Worm (Caenorhabditis elegans) whole organism, late embryonic: ENCODE results near the gene srsx-29.
A peak's percentile ranks its signal among the peaks of the same experiment; 100 is the strongest.

Experiments used
- C38D4.7 ChIP-seq: fragments of 200-800 bp; sonication (Bioruptor generic); optimal IDR thresholded peaks from 2 replicates; lab custom pipeline; 2018; ENCODE audit warnings: mild to moderate bottlenecking, missing genetic modification characterization, moderate library complexity, missing compliant biosample characterization
- K09A11.1 ChIP-seq: sonication (generic microtip); optimal IDR thresholded peaks from 2 replicates; lab custom pipeline; 2017; ENCODE audit warnings: antibody characterized with exemption, mild to moderate bottlenecking, missing genetic modification characterization, missing compliant biosample characterization; ENCODE audit not compliant: insufficient read depth
- Y22D7AL.16 ChIP-seq: sonication (generic microtip); optimal IDR thresholded peaks from 2 replicates; lab custom pipeline; 2016; ENCODE audit warnings: missing genetic modification characterization, missing compliant biosample characterization
- ceh-18 ChIP-seq: sonication (generic microtip); optimal IDR thresholded peaks from 2 replicates; lab custom pipeline; 2016; ENCODE audit warnings: missing genetic modification characterization, missing compliant biosample characterization
- ceh-22 ChIP-seq: sonication (generic microtip); optimal IDR thresholded peaks from 2 replicates; lab custom pipeline; 2017; ENCODE audit warnings: missing biosample characterization, missing genetic modification characterization
- ceh-24 ChIP-seq: sonication (generic microtip); optimal IDR thresholded peaks from 2 replicates; lab custom pipeline; 2016; ENCODE audit warnings: mild to moderate bottlenecking, missing genetic modification characterization, missing compliant biosample characterization
- ceh-31 ChIP-seq: sonication (generic microtip); optimal IDR thresholded peaks from 2 replicates; lab custom pipeline; 2016; ENCODE audit warnings: missing genetic modification characterization, missing compliant biosample characterization
- ceh-6 ChIP-seq: fragments of 200-800 bp; sonication (Bioruptor generic); optimal IDR thresholded peaks from 2 replicates; lab custom pipeline; 2018; ENCODE audit warnings: mild to moderate bottlenecking, missing genetic modification characterization, missing compliant biosample characterization
- che-1 ChIP-seq: sonication (generic microtip); optimal IDR thresholded peaks from 2 replicates; lab custom pipeline; 2016; ENCODE audit warnings: mild to moderate bottlenecking, missing genetic modification characterization, missing compliant biosample characterization
- elt-2 ChIP-seq: sonication (generic microtip); optimal IDR thresholded peaks from 2 replicates; lab custom pipeline; 2016; ENCODE audit warnings: missing genetic modification reagents, missing genetic modification characterization, missing compliant biosample characterization
- eyg-1 ChIP-seq: sonication (generic microtip); optimal IDR thresholded peaks from 2 replicates; lab custom pipeline; 2016; ENCODE audit warnings: missing genotype, missing genetic modification characterization, missing compliant biosample characterization
- fax-1 ChIP-seq: sonication (generic microtip); optimal IDR thresholded peaks from 2 replicates; lab custom pipeline; 2016; ENCODE audit warnings: missing genotype, missing genetic modification characterization, missing compliant biosample characterization
- fkh-6 ChIP-seq: sonication (generic microtip); optimal IDR thresholded peaks from 2 replicates; lab custom pipeline; 2016; ENCODE audit warnings: missing genetic modification characterization, missing compliant biosample characterization
- gmeb-2 ChIP-seq: sonication (generic microtip); optimal IDR thresholded peaks from 2 replicates; lab custom pipeline; 2016; ENCODE audit warnings: missing genetic modification characterization, inconsistent platforms, missing compliant biosample characterization
- hlh-15 ChIP-seq: sonication (generic microtip); optimal IDR thresholded peaks from 2 replicates; lab custom pipeline; 2016; ENCODE audit warnings: missing genetic modification characterization, missing compliant biosample characterization
- hlh-30 ChIP-seq: sonication (generic microtip); optimal IDR thresholded peaks from 2 replicates; lab custom pipeline; 2017; ENCODE audit warnings: antibody characterized with exemption, missing genetic modification characterization, missing compliant biosample characterization; ENCODE audit not compliant: insufficient read depth
- hlh-8 ChIP-seq: sonication (generic microtip); optimal IDR thresholded peaks from 2 replicates; lab custom pipeline; 2016; ENCODE audit warnings: missing genotype, missing genetic modification characterization, missing compliant biosample characterization
- lim-6 ChIP-seq: sonication (generic microtip); optimal IDR thresholded peaks from 2 replicates; lab custom pipeline; 2016; ENCODE audit warnings: missing genetic modification characterization, missing compliant biosample characterization
- lin-11 ChIP-seq: fragments of 200-800 bp; sonication (Bioruptor generic); optimal IDR thresholded peaks from 2 replicates; lab custom pipeline; 2018; ENCODE audit warnings: mild to moderate bottlenecking, missing genetic modification characterization, missing compliant biosample characterization
- madf-2 ChIP-seq: sonication (generic microtip); optimal IDR thresholded peaks from 2 replicates; lab custom pipeline; 2017; ENCODE audit warnings: missing genetic modification characterization, missing compliant biosample characterization
- nfya-1 ChIP-seq: sonication (generic microtip); optimal IDR thresholded peaks from 2 replicates; lab custom pipeline; 2017; ENCODE audit warnings: missing genetic modification characterization, mild to moderate bottlenecking, missing compliant biosample characterization, antibody characterized with exemption, moderate library complexity
- nhr-11 ChIP-seq: fragments of 150-350 bp; optimal IDR thresholded peaks from 2 replicates; lab custom pipeline; 2014; ENCODE audit warnings: missing biosample characterization, missing genetic modification characterization
- npax-4 ChIP-seq: sonication (generic microtip); optimal IDR thresholded peaks from 2 replicates; lab custom pipeline; 2016; ENCODE audit warnings: missing genetic modification characterization, missing compliant biosample characterization
- odd-2 ChIP-seq: sonication (generic microtip); optimal IDR thresholded peaks from 2 replicates; lab custom pipeline; 2017; ENCODE audit warnings: antibody characterized with exemption, mild to moderate bottlenecking, missing genetic modification characterization, missing compliant biosample characterization
- pha-2 ChIP-seq: sonication (generic microtip); optimal IDR thresholded peaks from 2 replicates; lab custom pipeline; 2017; ENCODE audit warnings: mild to moderate bottlenecking, missing genetic modification characterization, missing compliant biosample characterization
- pha-4 ChIP-seq: fragments of 150-350 bp; optimal IDR thresholded peaks from 2 replicates; lab custom pipeline; 2018; ENCODE audit warnings: missing biosample characterization, missing genetic modification reagents, missing genetic modification characterization
- pqm-1 ChIP-seq: sonication (generic microtip); optimal IDR thresholded peaks from 2 replicates; lab custom pipeline; 2016; ENCODE audit warnings: missing genetic modification characterization, missing compliant biosample characterization
- pros-1 ChIP-seq: fragments of 150-350 bp; optimal IDR thresholded peaks from 2 replicates; lab custom pipeline; 2014; ENCODE audit warnings: missing biosample characterization, missing genetic modification reagents, missing genetic modification characterization
- ref-2 ChIP-seq: sonication (generic microtip); optimal IDR thresholded peaks from 2 replicates; lab custom pipeline; 2016; ENCODE audit warnings: missing genetic modification characterization, missing compliant biosample characterization
- rnt-1 ChIP-seq: sonication (generic microtip); optimal IDR thresholded peaks from 2 replicates; lab custom pipeline; 2016; ENCODE audit warnings: missing genetic modification characterization, missing compliant biosample characterization
- tbx-2 ChIP-seq: sonication (generic microtip); optimal IDR thresholded peaks from 2 replicates; lab custom pipeline; 2016; ENCODE audit warnings: missing genetic modification characterization, missing compliant biosample characterization
- tbx-7 ChIP-seq: sonication (generic microtip); optimal IDR thresholded peaks from 2 replicates; lab custom pipeline; 2016; ENCODE audit warnings: missing genotype, missing genetic modification characterization, missing compliant biosample characterization
- unc-42 ChIP-seq: sonication (generic microtip); optimal IDR thresholded peaks from 2 replicates; lab custom pipeline; 2016; ENCODE audit warnings: missing genotype, missing genetic modification characterization, missing compliant biosample characterization
- unc-86 ChIP-seq: sonication (generic microtip); optimal IDR thresholded peaks from 2 replicates; lab custom pipeline; 2016; ENCODE audit warnings: missing genetic modification characterization, missing compliant biosample characterization
- zip-5 ChIP-seq: sonication (generic microtip); optimal IDR thresholded peaks from 2 replicates; lab custom pipeline; 2016; ENCODE audit warnings: missing genetic modification characterization, missing compliant biosample characterization

srsx-29 gene

ce11 chrV:10198386-10198785, 43.6 kb downstream of the srsx-29 start, which contains the start of gene ZK856.6:
ZK856.6 (plus strand) TSS chrV:10198686.
- TF ChIP-seq ceh-22 (tag; lab: Kevin White, UChicago) (no peak), lim-6 (tag; lab: Kevin White, UChicago) (no peak), hlh-8 (no peak), fkh-6 (tag; lab: Kevin White, UChicago) (no peak), nhr-11 (tag; lab: Kevin White, UChicago) (no peak), hlh-15 (no peak)
- TF ChIP-seq, all 69 proteins: peak for 0

- no peak for TF ChIP-seq pqm-1
- TF ChIP-seq Y22D7AL.16, result no peak
- no peak for TF ChIP-seq fax-1 (tag; lab: Kevin White, UChicago)
- no peak for TF ChIP-seq ceh-6 (GFP tag; lab: Kevin White, UChicago)
- no peak for TF ChIP-seq nhr-11 (tag; lab: Kevin White, UChicago)
- TF ChIP-seq rnt-1 (tag; lab: Kevin White, UChicago), result no peak
- TF ChIP-seq ceh-24, result no peak
- TF ChIP-seq madf-2, result no peak
- no peak for TF ChIP-seq C38D4.7
- TF ChIP-seq che-1 (tag; lab: Kevin White, UChicago), result no peak
- TF ChIP-seq pha-2, result no peak
Observed at ce11 chrV:10201913-10202312, 47.1 kb downstream of the srsx-29 start, which contains the start of gene ZK856.7. ZK856.7 (plus strand) TSS chrV:10202098.

- TF ChIP-seq tbx-7 (tag; lab: Kevin White, UChicago), result no peak
- no peak for TF ChIP-seq che-1 (tag; lab: Kevin White, UChicago)
- TF ChIP-seq pros-1, result no peak
- no peak for TF ChIP-seq tbx-2
- no peak for TF ChIP-seq rnt-1 (tag; lab: Kevin White, UChicago)
- TF ChIP-seq ceh-22 (tag; lab: Kevin White, UChicago), result no peak
- TF ChIP-seq odd-2 (tag; lab: Kevin White, UChicago), result no peak
- TF ChIP-seq, all 69 proteins: peak for 0
Observed at ce11 chrV:10202340-10202739, 47.5 kb downstream of the srsx-29 start.

ce11 chrV:10203435-10204009, 48.7 kb downstream of the srsx-29 start, which contains the start of gene chpf-1:
chpf-1 (minus strand) TSS chrV:10203485.
- no peak for TF ChIP-seq nhr-11 (tag; lab: Kevin White, UChicago)
- peak; percentile 41 for TF ChIP-seq elt-2 (tag; lab: Kevin White, UChicago)

- TF ChIP-seq unc-86 (tag; lab: Kevin White, UChicago) (no peak), K09A11.1 (no peak), gmeb-2 (no peak), ref-2 (tag; lab: Kevin White, UChicago) (no peak), zip-5 (tag; lab: Kevin White, UChicago) (no peak), ceh-18 (tag; lab: Kevin White, UChicago) (no peak), hlh-30 (tag; lab: Kevin White, UChicago) (no peak), lin-11 (tag; lab: Kevin White, UChicago) (no peak), nfya-1 (tag; lab: Kevin White, UChicago) (peak; percentile 21), unc-42 (tag; lab: Kevin White, UChicago) (peak; percentile 20), pha-4 (no peak), ceh-31 (tag; lab: Kevin White, UChicago) (no peak), eyg-1 (no peak), pha-2 (no peak), npax-4 (no peak)
Observed at ce11 chrV:10204863-10205338, 50.1 kb downstream of the srsx-29 start, which contains the start of the genes ZK856.19 and ZK856.11. ZK856.19 (minus strand) TSS chrV:10204913. ZK856.11 (minus strand) TSS chrV:10204938.
